Worm (Caenorhabditis elegans) whole organism, L3 larva: Measurements from ENCODE around the gene C54F6.12.

Experiments used
- R02D3.7 ChIP-seq: fragments of 150-350 bp; optimal IDR thresholded peaks from 2 replicates; lab custom pipeline; 2014; ENCODE audit warnings: missing biosample characterization, missing genetic modification characterization
- ZK546.5 ChIP-seq: sonication (generic microtip); optimal IDR thresholded peaks from 2 replicates; lab custom pipeline; 2017; ENCODE audit warnings: missing biosample characterization, missing genetic modification characterization
- aly-2 ChIP-seq: fragments of 150-350 bp; optimal IDR thresholded peaks from 2 replicates; lab custom pipeline; 2014; ENCODE audit warnings: missing biosample characterization, missing genetic modification characterization
- ama-1 ChIP-seq: fragments of 150-350 bp; optimal IDR thresholded peaks from 2 replicates; lab custom pipeline; 2018
- ceh-16 ChIP-seq: sonication (generic microtip); optimal IDR thresholded peaks from 2 replicates; lab custom pipeline; 2017; ENCODE audit warnings: missing biosample characterization, missing genetic modification characterization
- ceh-28 ChIP-seq: fragments of 150-350 bp; optimal IDR thresholded peaks from 2 replicates; lab custom pipeline; 2014; ENCODE audit warnings: missing biosample characterization, missing genetic modification reagents, missing genetic modification characterization
- ceh-9 ChIP-seq: sonication (generic microtip); optimal IDR thresholded peaks from 2 replicates; lab custom pipeline; 2018; ENCODE audit warnings: missing biosample characterization, missing genetic modification characterization
- daf-12 ChIP-seq: fragments of 150-350 bp; optimal IDR thresholded peaks from 2 replicates; lab custom pipeline; 2014; ENCODE audit warnings: missing biosample characterization, missing genetic modification reagents, missing genetic modification characterization
- egl-5 ChIP-seq: fragments of 150-350 bp; optimal IDR thresholded peaks from 2 replicates; lab custom pipeline; 2017; ENCODE audit warnings: missing biosample characterization, missing genetic modification reagents, missing genetic modification characterization, inconsistent platforms
- elt-2 ChIP-seq: sonication (generic microtip); optimal IDR thresholded peaks from 2 replicates; lab custom pipeline; 2016; ENCODE audit warnings: missing genetic modification reagents, mild to moderate bottlenecking, missing genetic modification characterization, missing compliant biosample characterization
- elt-3 ChIP-seq, 3 experiments: fragments of 150-350 bp in 1 of 3; sonication (generic microtip) in 2 of 3; optimal IDR thresholded peaks; 2 replicates in 2 of 3; 4 replicates in 1 of 3; lab custom pipeline; 2014 to 2017; ENCODE audit warnings: missing biosample characterization in 3 of 3, missing genetic modification characterization in 3 of 3
- fkh-10 ChIP-seq: sonication (generic microtip); optimal IDR thresholded peaks from 2 replicates; lab custom pipeline; 2017; ENCODE audit warnings: missing biosample characterization, missing genetic modification reagents, missing genetic modification characterization
- hmg-11 ChIP-seq: sonication (generic microtip); optimal IDR thresholded peaks from 2 replicates; lab custom pipeline; 2016; ENCODE audit warnings: missing genetic modification characterization, missing compliant biosample characterization
- jun-1 ChIP-seq: fragments of 150-350 bp; optimal IDR thresholded peaks from 2 replicates; lab custom pipeline; 2014; ENCODE audit warnings: missing biosample characterization, missing genetic modification reagents, missing genetic modification characterization
- lin-15B ChIP-seq: fragments of 150-350 bp; optimal IDR thresholded peaks from 2 replicates; lab custom pipeline; 2014; ENCODE audit warnings: missing biosample characterization, missing genetic modification characterization
- lin-39 ChIP-seq: fragments of 150-350 bp; optimal IDR thresholded peaks from 2 replicates; lab custom pipeline; 2018; ENCODE audit warnings: missing biosample characterization, missing genetic modification reagents, missing genetic modification characterization
- mdl-1 ChIP-seq: fragments of 150-350 bp; optimal IDR thresholded peaks from 2 replicates; lab custom pipeline; 2014; ENCODE audit warnings: missing biosample characterization, missing genetic modification characterization
- mml-1 ChIP-seq: fragments of 150-350 bp; sonication (generic microtip); optimal IDR thresholded peaks from 3 replicates; lab custom pipeline; 2014; ENCODE audit warnings: missing biosample characterization, missing genetic modification characterization
- nhr-12 ChIP-seq: fragments of 150-350 bp; optimal IDR thresholded peaks from 2 replicates; lab custom pipeline; 2014; ENCODE audit warnings: missing biosample characterization, missing genetic modification characterization
- nhr-23 ChIP-seq: fragments of 150-350 bp; optimal IDR thresholded peaks from 2 replicates; lab custom pipeline; 2014; ENCODE audit warnings: missing biosample characterization, missing genetic modification reagents, missing genetic modification characterization
- nhr-237 ChIP-seq: fragments of 150-350 bp; optimal IDR thresholded peaks from 2 replicates; lab custom pipeline; 2014; ENCODE audit warnings: missing biosample characterization, missing genetic modification characterization
- nhr-25 ChIP-seq: sonication (generic microtip); optimal IDR thresholded peaks from 2 replicates; lab custom pipeline; 2017; ENCODE audit warnings: missing biosample characterization, missing genetic modification characterization
- nhr-28 ChIP-seq: fragments of 150-350 bp; optimal IDR thresholded peaks from 2 replicates; lab custom pipeline; 2014; ENCODE audit warnings: missing biosample characterization, missing genetic modification characterization
- nhr-76 ChIP-seq: fragments of 150-350 bp; sonication (generic microtip); optimal IDR thresholded peaks from 5 replicates; lab custom pipeline; 2014; ENCODE audit warnings: missing biosample characterization, missing genetic modification characterization
- nhr-77 ChIP-seq: fragments of 150-350 bp; optimal IDR thresholded peaks from 2 replicates; lab custom pipeline; 2014; ENCODE audit warnings: missing biosample characterization, missing genetic modification characterization
- pqm-1 ChIP-seq: fragments of 150-350 bp; optimal IDR thresholded peaks from 2 replicates; lab custom pipeline; 2017; ENCODE audit warnings: missing biosample characterization, missing genetic modification characterization, inconsistent platforms
- sea-2 ChIP-seq: fragments of 150-350 bp; sonication (generic microtip); optimal IDR thresholded peaks from 4 replicates; lab custom pipeline; 2014; ENCODE audit warnings: missing biosample characterization, missing genetic modification reagents, missing genetic modification characterization
- skn-1 ChIP-seq: fragments of 150-350 bp; optimal IDR thresholded peaks from 2 replicates; lab custom pipeline; 2014; ENCODE audit warnings: missing biosample characterization, missing genetic modification characterization
- snpc-4 ChIP-seq: fragments of 150-350 bp; optimal IDR thresholded peaks from 2 replicates; lab custom pipeline; 2014; ENCODE audit warnings: missing biosample characterization, missing genetic modification characterization
- tbx-2 ChIP-seq: sonication (generic microtip); optimal IDR thresholded peaks from 2 replicates; lab custom pipeline; 2016; ENCODE audit warnings: mild to moderate bottlenecking, missing genetic modification characterization, missing compliant biosample characterization
- unc-62 ChIP-seq: fragments of 150-350 bp; sonication (generic microtip); optimal IDR thresholded peaks from 4 replicates; lab custom pipeline; 2014; ENCODE audit warnings: missing biosample characterization, missing genetic modification reagents, missing genetic modification characterization

The C54F6.12 gene

ce11 chrV:7527153-7527552, 10.8 kb downstream of the C54F6.12 start, which contains the start of gene C54F6.17:
TSS of gene C54F6.17 (plus strand) at chrV:7527453.
- TF ChIP-seq pqm-1 (tag; lab: Kevin White, UChicago) (no peak), aly-2 (no peak), lin-39 (no peak), ceh-28 (tag; lab: Kevin White, UChicago) (no peak), mml-1 (tag; lab: Kevin White, UChicago) (no peak)
- TF ChIP-seq, all 47 proteins: peak for 0

- TF ChIP-seq nhr-76: no peak
- no peak for TF ChIP-seq skn-1 (tag; lab: Kevin White, UChicago)
- TF ChIP-seq hmg-11 (tag; lab: Kevin White, UChicago): no peak
- no peak for TF ChIP-seq lin-15B (tag; lab: Kevin White, UChicago)
- no peak for TF ChIP-seq ceh-28 (tag; lab: Kevin White, UChicago)
- TF ChIP-seq nhr-23 (tag; lab: Kevin White, UChicago): no peak
- TF ChIP-seq pqm-1 (tag; lab: Kevin White, UChicago): no peak
- TF ChIP-seq unc-62: no peak
- TF ChIP-seq ama-1 (lab: Kevin White, UChicago): no peak
Observed at ce11 chrV:7525695-7526094, 12.2 kb downstream of the C54F6.12 start, which contains the start of gene C54F6.18. TSS of gene C54F6.18 (plus strand) at chrV:7525995.

ce11 chrV:7524447-7524846, 13.5 kb downstream of the C54F6.12 start, which contains the start of gene C54F6.20:
TSS of gene C54F6.20 (plus strand) at chrV:7524747.
- TF ChIP-seq fkh-10 (GFP tag; lab: Kevin White, UChicago) (no peak), jun-1 (tag; lab: Kevin White, UChicago) (no peak), nhr-76 (no peak), ceh-9 (tag; lab: Kevin White, UChicago) (no peak), hmg-11 (tag; lab: Kevin White, UChicago) (no peak), ceh-16 (tag; lab: Kevin White, UChicago) (no peak), nhr-12 (tag; lab: Kevin White, UChicago) (no peak), pqm-1 (tag; lab: Kevin White, UChicago) (no peak), egl-5 (no peak), nhr-28 (tag; lab: Kevin White, UChicago) (no peak), ceh-28 (tag; lab: Kevin White, UChicago) (no peak), lin-39 (no peak), mdl-1 (tag; lab: Kevin White, UChicago) (no peak), ama-1 (lab: Kevin White, UChicago) (no peak)

DNA sequence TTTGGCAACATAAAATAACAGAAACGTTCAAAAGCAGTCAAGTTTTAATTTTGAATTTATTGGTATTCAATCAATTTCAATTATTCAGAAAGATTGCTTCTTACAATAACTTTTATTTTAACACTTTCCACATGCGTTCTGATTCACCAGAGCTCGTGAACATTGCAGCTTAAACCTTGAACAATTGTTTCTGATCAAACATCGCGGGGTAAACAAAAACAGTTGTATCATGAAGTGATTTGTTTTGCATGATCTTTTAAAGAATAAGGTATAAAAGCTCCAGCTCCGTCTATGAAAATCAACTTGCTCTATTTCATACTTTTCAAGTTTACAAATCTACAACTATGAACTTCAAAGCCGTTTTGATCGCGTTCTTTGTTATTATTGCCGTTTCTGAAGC, 14.5 kb downstream of the C54F6.12 start, which contains the start of gene C54F6.6:
Gene C54F6.6, plus strand, starts transcription at position 301 of the 400 bp plus-strand sequence.
- no peak for TF ChIP-seq daf-12
- TF ChIP-seq nhr-12 (tag; lab: Kevin White, UChicago): no peak
- TF ChIP-seq R02D3.7 (tag; lab: Kevin White, UChicago): no peak
- no peak for TF ChIP-seq elt-2 (tag; lab: Kevin White, UChicago)
- no peak for TF ChIP-seq nhr-76
- no peak for TF ChIP-seq nhr-25
- no peak for TF ChIP-seq nhr-237 (tag; lab: Kevin White, UChicago)
- TF ChIP-seq, all 47 proteins: peak for 0

ce11 chrV:7522279-7522678, 15.6 kb downstream of the C54F6.12 start, which contains the start of gene C54F6.15:
TSS of gene C54F6.15 (minus strand) at chrV:7522379.
- no peak for TF ChIP-seq egl-5
- TF ChIP-seq sea-2: no peak
- no peak for TF ChIP-seq ama-1 (lab: Kevin White, UChicago)
- no peak for TF ChIP-seq tbx-2 (tag; lab: Kevin White, UChicago)
- TF ChIP-seq ZK546.5 (tag; lab: Kevin White, UChicago): no peak
- TF ChIP-seq nhr-77 (tag; lab: Kevin White, UChicago): no peak
- no peak for TF ChIP-seq elt-2 (tag; lab: Kevin White, UChicago)
- TF ChIP-seq unc-62: no peak

- no peak for TF ChIP-seq sea-2
- no peak for TF ChIP-seq snpc-4 (tag; lab: Kevin White, UChicago)
- TF ChIP-seq elt-2 (tag; lab: Kevin White, UChicago): peak; percentile 75
- no peak for TF ChIP-seq nhr-237 (tag; lab: Kevin White, UChicago)
- no peak for TF ChIP-seq elt-3 (tag; optimal IDR thresholded peaks at IDR 0.05; lab: Kevin White, UChicago)
- TF ChIP-seq nhr-77 (tag; lab: Kevin White, UChicago): no peak
- TF ChIP-seq unc-62: no peak
- TF ChIP-seq pqm-1 (tag; lab: Kevin White, UChicago): peak; percentile 89
Observed at ce11 chrV:7521304-7521703, 16.6 kb downstream of the C54F6.12 start.
